Fruit fly (Drosophila melanogaster) whole organism, embryonic: ENCODE measurements around the gene Drsl2.

ENCODE experiments used
- Ada2b ChIP-seq: fragments of 200-800 bp; sonication (Bioruptor generic); IDR thresholded peaks from 2 replicates; pipeline ENCODE4 v1.3.6; 2022; ENCODE audit warnings: missing biosample characterization, missing genetic modification characterization
- Atf-2 ChIP-seq: fragments of 200-800 bp; sonication (Bioruptor generic); optimal IDR thresholded peaks from 2 replicates; lab custom pipeline; 2016; ENCODE audit warnings: missing biosample characterization, missing genetic modification characterization
- Atf6 ChIP-seq: fragments of 200-800 bp; sonication (Bioruptor generic); IDR thresholded peaks from 2 replicates; pipeline ENCODE4 v1.3.6; 2022; ENCODE audit warnings: missing biosample characterization, missing genetic modification characterization
- BEAF-32 ChIP-seq: fragments of 200-800 bp; sonication (Bioruptor generic); optimal IDR thresholded peaks from 3 replicates; lab custom pipeline; 2017; ENCODE audit warnings: missing biosample characterization, missing genetic modification characterization, mild to moderate bottlenecking, moderate library complexity, missing genetic modification reagents
- Bgb ChIP-seq: fragments of 200-800 bp; sonication (Bioruptor generic); IDR thresholded peaks from 2 replicates; pipeline ENCODE4 v1.3.6; 2022; ENCODE audit warnings: missing biosample characterization, missing genetic modification characterization; ENCODE audit not compliant: partially characterized antibody
- BtbVII ChIP-seq: fragments of 200-800 bp; sonication (Bioruptor generic); optimal IDR thresholded peaks from 3 replicates; lab custom pipeline; 2017; ENCODE audit warnings: missing biosample characterization, mild to moderate bottlenecking, missing genetic modification characterization
- CG10959 ChIP-seq: fragments of 200-800 bp; sonication (Bioruptor generic); IDR thresholded peaks from 2 replicates; pipeline ENCODE4 v1.3.6; 2022; ENCODE audit warnings: missing biosample characterization, missing genetic modification characterization
- CG11398 ChIP-seq: fragments of 200-800 bp; sonication (Bioruptor generic); optimal IDR thresholded peaks from 2 replicates; lab custom pipeline; 2016; ENCODE audit warnings: missing biosample characterization, missing genetic modification characterization
- CG12299 ChIP-seq: fragments of 200-800 bp; sonication (Bioruptor generic); optimal IDR thresholded peaks from 2 replicates; lab custom pipeline; 2018; ENCODE audit warnings: missing biosample characterization, mild to moderate bottlenecking, missing genetic modification characterization
- CG1233 ChIP-seq: fragments of 200-800 bp; sonication (Bioruptor generic); optimal IDR thresholded peaks from 4 replicates; lab custom pipeline; 2018; ENCODE audit warnings: missing biosample characterization, mild to moderate bottlenecking, missing genetic modification characterization
- CG15011 ChIP-seq: fragments of 200-800 bp; sonication (Bioruptor generic); optimal IDR thresholded peaks from 3 replicates; lab custom pipeline; 2018; ENCODE audit warnings: missing biosample characterization, mild to moderate bottlenecking, missing genetic modification characterization
- CG17186 ChIP-seq: fragments of 200-800 bp; sonication (Bioruptor generic); optimal IDR thresholded peaks from 3 replicates; lab custom pipeline; 2017; ENCODE audit warnings: missing biosample characterization, missing genetic modification reagents, missing genetic modification characterization
- CG2116 ChIP-seq: fragments of 200-800 bp; sonication (Bioruptor generic); optimal IDR thresholded peaks from 3 replicates; lab custom pipeline; 2018; ENCODE audit warnings: missing biosample characterization, mild to moderate bottlenecking, missing genetic modification characterization
- CG30020 ChIP-seq: fragments of 200-800 bp; optimal IDR thresholded peaks from 2 replicates; lab custom pipeline; 2019; ENCODE audit warnings: missing biosample characterization, mild to moderate bottlenecking, missing genetic modification characterization, moderate library complexity
- CG3065 ChIP-seq: fragments of 200-800 bp; sonication (Bioruptor generic); optimal IDR thresholded peaks from 2 replicates; lab custom pipeline; 2016; ENCODE audit warnings: missing biosample characterization, missing genetic modification characterization
- CG31441 ChIP-seq: fragments of 200-800 bp; sonication (Bioruptor generic); IDR thresholded peaks from 2 replicates; pipeline ENCODE4 v1.3.6; 2022; ENCODE audit warnings: missing biosample characterization, missing genetic modification characterization
- CG32532 ChIP-seq: fragments of 200-800 bp; sonication (Bioruptor generic); IDR thresholded peaks from 2 replicates; pipeline ENCODE4 v1.3.6; 2022; ENCODE audit warnings: missing biosample characterization, missing genetic modification characterization
- CG4282 ChIP-seq: fragments of 200-800 bp; sonication (Bioruptor generic); optimal IDR thresholded peaks from 2 replicates; lab custom pipeline; 2016; ENCODE audit warnings: missing biosample characterization, missing genetic modification characterization
- CG6854 ChIP-seq: fragments of 200-800 bp; sonication (Bioruptor generic); optimal IDR thresholded peaks from 3 replicates; lab custom pipeline; 2017; ENCODE audit warnings: missing biosample characterization, mild to moderate bottlenecking, missing genetic modification characterization
- CG7963 ChIP-seq: fragments of 200-800 bp; sonication (Bioruptor generic); IDR thresholded peaks from 3 replicates; pipeline ENCODE4 v1.3.6; 2022; ENCODE audit warnings: missing biosample characterization, missing genetic modification characterization; ENCODE audit not compliant: partially characterized antibody
- CG8765 ChIP-seq: fragments of 200-800 bp; sonication (Bioruptor generic); IDR thresholded peaks from 2 replicates; pipeline ENCODE4 v1.3.6; 2022; ENCODE audit warnings: missing biosample characterization, missing genetic modification characterization
- CG9437 ChIP-seq: fragments of 200-800 bp; sonication (Bioruptor generic); optimal IDR thresholded peaks from 2 replicates; lab custom pipeline; 2018; ENCODE audit warnings: missing biosample characterization, mild to moderate bottlenecking, missing genetic modification characterization
- CG9797 ChIP-seq: fragments of 200-800 bp; sonication (Bioruptor generic); optimal IDR thresholded peaks from 3 replicates; lab custom pipeline; 2018; ENCODE audit warnings: missing biosample characterization, mild to moderate bottlenecking, missing genetic modification characterization
- CG9876 ChIP-seq: fragments of 200-800 bp; sonication (Bioruptor generic); optimal IDR thresholded peaks from 2 replicates; lab custom pipeline; 2016; ENCODE audit warnings: missing biosample characterization, missing genetic modification characterization
- Dad ChIP-seq: fragments of 200-800 bp; sonication (Bioruptor generic); optimal IDR thresholded peaks from 3 replicates; lab custom pipeline; 2016; ENCODE audit warnings: missing biosample characterization, missing genetic modification characterization
- Dbx ChIP-seq: fragments of 200-800 bp; sonication (Bioruptor generic); IDR thresholded peaks from 3 replicates; pipeline ENCODE4 v1.3.6; 2022; ENCODE audit warnings: missing biosample characterization, missing genetic modification characterization
- Elba2 ChIP-seq: fragments of 200-800 bp; sonication (Bioruptor generic); optimal IDR thresholded peaks from 3 replicates; lab custom pipeline; 2016; ENCODE audit warnings: missing biosample characterization, missing genetic modification characterization
- Fer2 ChIP-seq: fragments of 200-800 bp; sonication (Bioruptor generic); optimal IDR thresholded peaks from 2 replicates; lab custom pipeline; 2018; ENCODE audit warnings: missing biosample characterization, mild to moderate bottlenecking, missing genetic modification characterization, moderate library complexity
- HLH4C ChIP-seq: fragments of 200-800 bp; sonication (Bioruptor generic); IDR thresholded peaks from 3 replicates; pipeline ENCODE4 v1.3.6; 2022; ENCODE audit warnings: missing biosample characterization, missing genetic modification characterization; ENCODE audit not compliant: partially characterized antibody
- NfI ChIP-seq: fragments of 200-800 bp; sonication (Bioruptor generic); optimal IDR thresholded peaks from 3 replicates; lab custom pipeline; 2018; ENCODE audit warnings: missing biosample characterization, mild to moderate bottlenecking, missing genetic modification characterization, moderate library complexity
- Ptx1 ChIP-seq: fragments of 200-800 bp; sonication (Bioruptor generic); IDR thresholded peaks from 2 replicates; pipeline ENCODE4 v1.3.6; 2022; ENCODE audit warnings: missing biosample characterization, missing genetic modification characterization
- Rx ChIP-seq: fragments of 200-800 bp; sonication (Bioruptor generic); IDR thresholded peaks from 2 replicates; pipeline ENCODE4 v1.3.6; 2022; ENCODE audit warnings: missing biosample characterization, missing genetic modification characterization
- Side ChIP-seq: fragments of 200-800 bp; sonication (Bioruptor generic); optimal IDR thresholded peaks from 2 replicates; lab custom pipeline; 2016; ENCODE audit warnings: missing biosample characterization, missing genetic modification characterization
- Tbp ChIP-seq: fragments of >200 bp; optimal IDR thresholded peaks from 2 replicates; lab custom pipeline; 2018; ENCODE audit warnings: missing biosample characterization, missing genetic modification characterization
- Xrp1 ChIP-seq: fragments of 200-800 bp; sonication (Bioruptor generic); IDR thresholded peaks from 2 replicates; pipeline ENCODE4 v1.3.6; 2022; ENCODE audit warnings: missing biosample characterization, missing genetic modification characterization
- chinmo ChIP-seq: fragments of 200-800 bp; sonication (Bioruptor generic); IDR thresholded peaks from 4 replicates; pipeline ENCODE4 v1.3.6; 2022; ENCODE audit warnings: missing biosample characterization, missing genetic modification characterization; ENCODE audit not compliant: partially characterized antibody
- croc ChIP-seq: fragments of 200-800 bp; sonication (Bioruptor generic); conservative IDR thresholded peaks from 3 replicates; pipeline ENCODE4 v1.3.6; 2022; ENCODE audit warnings: missing biosample characterization, missing genetic modification characterization
- dpn ChIP-seq, 2 experiments: fragments of 200-800 bp; sonication (Bioruptor generic); optimal IDR thresholded peaks; 3 replicates each; lab custom pipeline; 2016; ENCODE audit warnings: missing biosample characterization in 2 of 2, missing genetic modification characterization in 2 of 2
- esg ChIP-seq: fragments of 200-800 bp; sonication (Bioruptor generic); conservative IDR thresholded peaks from 2 replicates; pipeline ENCODE4 v1.3.6; 2022; ENCODE audit warnings: missing biosample characterization, missing genetic modification characterization
- ftz-f1 ChIP-seq: fragments of 200-800 bp; sonication (Bioruptor generic); optimal IDR thresholded peaks from 2 replicates; lab custom pipeline; 2016; ENCODE audit warnings: missing biosample characterization, missing genetic modification characterization
- insv ChIP-seq, 2 experiments: fragments of 200-800 bp; sonication (Bioruptor generic); optimal IDR thresholded peaks; 3 replicates each; lab custom pipeline; 2016 to 2018; ENCODE audit warnings: missing biosample characterization in 2 of 2, missing genetic modification characterization in 2 of 2
- maf-S ChIP-seq: fragments of 200-800 bp; sonication (Bioruptor generic); optimal IDR thresholded peaks from 2 replicates; lab custom pipeline; 2016; ENCODE audit warnings: missing biosample characterization, missing genetic modification characterization
- mld ChIP-seq: fragments of 200-800 bp; sonication (Bioruptor generic); IDR thresholded peaks from 3 replicates; pipeline ENCODE4 v1.3.6; 2022; ENCODE audit warnings: missing biosample characterization, missing genetic modification characterization; ENCODE audit not compliant: partially characterized antibody
- otp ChIP-seq: fragments of 200-800 bp; sonication (Bioruptor generic); IDR thresholded peaks from 3 replicates; pipeline ENCODE4, ENCODE4 v1.3.6; 2022; ENCODE audit warnings: missing biosample characterization, missing genetic modification characterization
- peb ChIP-seq: fragments of 200-800 bp; sonication (Bioruptor generic); IDR thresholded peaks from 2 replicates; pipeline ENCODE4 v1.3.6; 2022; ENCODE audit warnings: missing biosample characterization, missing genetic modification characterization
- pzg ChIP-seq: fragments of 200-800 bp; sonication (Bioruptor generic); optimal IDR thresholded peaks from 3 replicates; lab custom pipeline; 2018; ENCODE audit warnings: missing biosample characterization, mild to moderate bottlenecking, missing genetic modification characterization, moderate library complexity
- ro ChIP-seq: fragments of 200-800 bp; sonication (Bioruptor generic); IDR thresholded peaks from 2 replicates; pipeline ENCODE4 v1.3.6; 2022; ENCODE audit warnings: missing biosample characterization, missing genetic modification characterization
- run ChIP-seq: fragments of 200-800 bp; sonication (Bioruptor generic); optimal IDR thresholded peaks from 3 replicates; lab custom pipeline; 2018; ENCODE audit warnings: missing biosample characterization, mild to moderate bottlenecking, missing genetic modification characterization
- trh ChIP-seq: fragments of 200-800 bp; sonication (Bioruptor generic); optimal IDR thresholded peaks from 2 replicates; lab custom pipeline; 2016; ENCODE audit warnings: missing biosample characterization, missing genetic modification characterization
- yki ChIP-seq: fragments of >200 bp; optimal IDR thresholded peaks from 3 replicates; lab custom pipeline; 2018
- zfh2 ChIP-seq: fragments of 200-800 bp; sonication (Bioruptor generic); optimal IDR thresholded peaks from 2 replicates; lab custom pipeline; 2016; ENCODE audit warnings: missing biosample characterization, missing genetic modification characterization

Drsl2 gene

dm6 chr3L:3319223-3319643 is 5.1 kb downstream of the Drsl2 start, which contains the start of the genes PIG-C, CG12016 and Dpm2 (continued):
- no peak for TF ChIP-seq CG11398 (GFP tag; lab: Kevin White, UChicago)
- peak; percentile 26 for TF ChIP-seq CG1233 (GFP tag; lab: Kevin White, UChicago)
- TF ChIP-seq CG8765 (GFP tag; lab: Robert Waterston, UW): peak; percentile 22; the same call in 1 of the 2 replicates
- TF ChIP-seq CG4282 (GFP tag; lab: Kevin White, UChicago): peak; percentile 19
- TF ChIP-seq CG30020: peak; percentile 62
- TF ChIP-seq Elba2 (GFP tag; lab: Kevin White, UChicago): peak; percentile 58
- peak; percentile 79 for TF ChIP-seq CG9797 (GFP tag; lab: Kevin White, UChicago)
- TF ChIP-seq ro (GFP tag; lab: Robert Waterston, UW): no peak
- TF ChIP-seq pzg (GFP tag; lab: Kevin White, UChicago): peak; percentile 91
- TF ChIP-seq Bgb (GFP tag; lab: Robert Waterston, UW): peak; percentile 97
- TF ChIP-seq CG9437 (GFP tag; lab: Kevin White, UChicago): peak; percentile 14
- TF ChIP-seq CG10959 (GFP tag; lab: Robert Waterston, UW): 0 out of 2 replicates have a peak, but pooled peaks have one; percentile 23
- no peak for TF ChIP-seq yki (lab: Kevin White, UChicago)
- TF ChIP-seq Fer2 (tag; lab: Kevin White, UChicago): peak; percentile 62
- TF ChIP-seq Ada2b (GFP tag; lab: Robert Waterston, UW): peak; percentile 43; the same call in 1 of the 2 replicates
- peak; percentile 34 for TF ChIP-seq CG12299 (tag; lab: Kevin White, UChicago)
- TF ChIP-seq ftz-f1 (GFP tag; lab: Kevin White, UChicago): peak; percentile 48
- TF ChIP-seq CG15011 (GFP tag; lab: Kevin White, UChicago): no peak
- peak; percentile 1 for TF ChIP-seq Tbp
- peak; percentile 68 for TF ChIP-seq esg (GFP tag; lab: Robert Waterston, UW)
- TF ChIP-seq Atf-2 (GFP tag; lab: Kevin White, UChicago): peak; percentile 34
- TF ChIP-seq zfh2 (GFP tag; lab: Kevin White, UChicago): peak; percentile 83
- TF ChIP-seq CG17186 (GFP tag; lab: Kevin White, UChicago): peak; percentile 81
- TF ChIP-seq Atf6: 0 out of 2 replicates have a peak, but pooled peaks have one; percentile 19
- TF ChIP-seq chinmo (GFP tag; lab: Robert Waterston, UW): peak; percentile 95
- no peak for TF ChIP-seq peb (GFP tag; lab: Robert Waterston, UW)
- peak; percentile 79; the same call in 2 of the 3 replicates for TF ChIP-seq mld (GFP tag; lab: Robert Waterston, UW)
- TF ChIP-seq CG6854 (GFP tag; lab: Kevin White, UChicago): no peak
- peak; percentile 57 for TF ChIP-seq Dad
- no peak for TF ChIP-seq run
- TF ChIP-seq CG2116: peak; percentile 82
- TF ChIP-seq Rx: 0 out of 2 replicates have a peak, but pooled peaks have one; percentile 26
- TF ChIP-seq CG31441 (GFP tag; lab: Robert Waterston, UW): peak; percentile 69; the same call in 1 of the 2 replicates
- TF ChIP-seq CG9876 (GFP tag; lab: Kevin White, UChicago): peak; percentile 30
- peak; percentile 53 for TF ChIP-seq Side
- TF ChIP-seq Dbx: peak; percentile 74
- TF ChIP-seq CG7963 (GFP tag; lab: Robert Waterston, UW): peak; percentile 93
- TF ChIP-seq Xrp1 (GFP tag; lab: Robert Waterston, UW): peak; percentile 53; the same call in 1 of the 2 replicates
- TF ChIP-seq CG3065: peak; percentile 8
- TF ChIP-seq BtbVII (GFP tag; lab: Kevin White, UChicago): no peak
- TF ChIP-seq Ptx1 (GFP tag; lab: Robert Waterston, UW): peak; percentile 69
- TF ChIP-seq insv (GFP tag; optimal IDR thresholded peaks at IDR 0.05; lab: Kevin White, UChicago): peak in 1 of 2 experiments; percentile 55
- peak; percentile 76 to 82 for TF ChIP-seq dpn (GFP tag; optimal IDR thresholded peaks at IDR 0.05; lab: Kevin White, UChicago)
- TF ChIP-seq croc (GFP tag; lab: Robert Waterston, UW): peak; percentile 58
- TF ChIP-seq NfI (GFP tag; lab: Kevin White, UChicago): peak; percentile 72
- TF ChIP-seq HLH4C: peak; percentile 95
- no peak for TF ChIP-seq otp (GFP tag; lab: Robert Waterston, UW)
- TF ChIP-seq trh (GFP tag; lab: Kevin White, UChicago): peak; percentile 28
- peak; percentile 73 for TF ChIP-seq CG32532 (GFP tag; lab: Robert Waterston, UW)
- TF ChIP-seq BEAF-32 (GFP tag; lab: Kevin White, UChicago): peak; percentile 100
- peak; percentile 66 for TF ChIP-seq maf-S
